Fruit fly (Drosophila melanogaster) whole organism, embryonic: ENCODE results near the gene Clc.

Experiments
- Atf6 ChIP-seq: fragments of 200-800 bp; sonication (Bioruptor generic); IDR thresholded peaks from 2 replicates; pipeline ENCODE4 v1.3.6; 2022; ENCODE audit warnings: missing biosample characterization, missing genetic modification characterization
- B-H1 ChIP-seq: fragments of 200-800 bp; sonication (Bioruptor generic); IDR thresholded peaks from 3 replicates; pipeline ENCODE4 v1.3.6; 2022; ENCODE audit warnings: missing biosample characterization, missing genetic modification characterization
- BEAF-32 ChIP-seq: fragments of 200-800 bp; sonication (Bioruptor generic); optimal IDR thresholded peaks from 3 replicates; lab custom pipeline; 2017; ENCODE audit warnings: missing biosample characterization, missing genetic modification characterization, mild to moderate bottlenecking, moderate library complexity, missing genetic modification reagents
- CG11247 ChIP-seq: fragments of 200-800 bp; sonication (Bioruptor generic); IDR thresholded peaks from 2 replicates; pipeline ENCODE4 v1.3.6; 2022; ENCODE audit warnings: missing biosample characterization, missing genetic modification characterization
- CG12744 ChIP-seq: fragments of 200-800 bp; sonication (Bioruptor generic); optimal IDR thresholded peaks from 2 replicates; lab custom pipeline; 2016; ENCODE audit warnings: missing biosample characterization, missing genetic modification characterization
- CG12769 ChIP-seq: fragments of 200-800 bp; sonication (Bioruptor generic); optimal IDR thresholded peaks from 2 replicates; lab custom pipeline; 2019; ENCODE audit warnings: missing biosample characterization, mild to moderate bottlenecking, missing genetic modification characterization, moderate library complexity
- CG30020 ChIP-seq: fragments of 200-800 bp; optimal IDR thresholded peaks from 2 replicates; lab custom pipeline; 2019; ENCODE audit warnings: missing biosample characterization, mild to moderate bottlenecking, missing genetic modification characterization, moderate library complexity
- CG31224 ChIP-seq: fragments of 200-800 bp; sonication (Bioruptor generic); IDR thresholded peaks from 2 replicates; pipeline ENCODE4 v1.3.6; 2022; ENCODE audit warnings: missing biosample characterization, missing genetic modification characterization
- CG3847 ChIP-seq: fragments of 200-800 bp; sonication (Bioruptor generic); IDR thresholded peaks from 2 replicates; pipeline ENCODE4 v1.3.6; 2022; ENCODE audit warnings: missing biosample characterization, missing genetic modification characterization
- CG4360 ChIP-seq: fragments of 200-800 bp; sonication (Bioruptor generic); IDR thresholded peaks from 2 replicates; pipeline ENCODE4 v1.3.6; 2022; ENCODE audit warnings: missing biosample characterization, missing genetic modification characterization
- CG4617 ChIP-seq: fragments of 200-800 bp; sonication (Bioruptor generic); optimal IDR thresholded peaks from 3 replicates; lab custom pipeline; 2016; ENCODE audit warnings: missing biosample characterization, missing genetic modification characterization, borderline replicate concordance
- CG6813 ChIP-seq: fragments of 200-800 bp; sonication (Bioruptor generic); optimal IDR thresholded peaks from 2 replicates; lab custom pipeline; 2017; ENCODE audit warnings: missing biosample characterization, missing genetic modification characterization, mild to moderate bottlenecking, moderate library complexity, missing genetic modification reagents
- CG7357 ChIP-seq: fragments of 200-800 bp; sonication (Bioruptor generic); IDR thresholded peaks from 3 replicates; pipeline ENCODE4 v1.3.6; 2022; ENCODE audit warnings: missing biosample characterization, missing genetic modification characterization
- CG8359 ChIP-seq: fragments of 200-800 bp; sonication (Bioruptor generic); optimal IDR thresholded peaks from 2 replicates; lab custom pipeline; 2017; ENCODE audit warnings: missing biosample characterization, mild to moderate bottlenecking, missing genetic modification characterization, borderline replicate concordance
- Camta ChIP-seq: fragments of 200-800 bp; sonication (Bioruptor generic); optimal IDR thresholded peaks from 2 replicates; lab custom pipeline; 2016; ENCODE audit warnings: missing biosample characterization, missing genetic modification characterization
- CoRest ChIP-seq: fragments of 200-800 bp; sonication (Bioruptor generic); optimal IDR thresholded peaks from 3 replicates; lab custom pipeline; 2018; ENCODE audit warnings: missing biosample characterization, mild to moderate bottlenecking, missing genetic modification characterization, moderate library complexity
- Fer2 ChIP-seq: fragments of 200-800 bp; sonication (Bioruptor generic); optimal IDR thresholded peaks from 2 replicates; lab custom pipeline; 2018; ENCODE audit warnings: missing biosample characterization, mild to moderate bottlenecking, missing genetic modification characterization, moderate library complexity
- H15 ChIP-seq: fragments of 200-800 bp; sonication (Bioruptor generic); IDR thresholded peaks from 3 replicates; pipeline ENCODE4 v1.3.6; 2022; ENCODE audit warnings: missing biosample characterization, missing genetic modification characterization
- Hr3 ChIP-seq: fragments of 200-800 bp; sonication (Bioruptor generic); optimal IDR thresholded peaks from 3 replicates; lab custom pipeline; 2016; ENCODE audit warnings: missing biosample characterization, missing genetic modification characterization
- Hsf ChIP-seq: fragments of 200-800 bp; sonication (Bioruptor generic); optimal IDR thresholded peaks from 3 replicates; lab custom pipeline; 2016; ENCODE audit warnings: missing biosample characterization, missing genetic modification characterization
- NC2α ChIP-seq: fragments of 200-800 bp; sonication (Bioruptor generic); optimal IDR thresholded peaks from 2 replicates; lab custom pipeline; 2016; ENCODE audit warnings: missing biosample characterization, missing genetic modification characterization
- NC2β ChIP-seq: fragments of 200-800 bp; sonication (Bioruptor generic); optimal IDR thresholded peaks from 2 replicates; lab custom pipeline; 2016; ENCODE audit warnings: missing biosample characterization, missing genetic modification characterization
- PHDP ChIP-seq: fragments of 200-800 bp; sonication (Bioruptor generic); optimal IDR thresholded peaks from 3 replicates; lab custom pipeline; 2018; ENCODE audit warnings: missing biosample characterization, mild to moderate bottlenecking, missing genetic modification characterization, moderate library complexity
- Sin3A ChIP-seq: fragments of >200 bp; optimal IDR thresholded peaks from 2 replicates; lab custom pipeline; 2018
- Spps ChIP-seq: fragments of 200-800 bp; sonication (Bioruptor generic); optimal IDR thresholded peaks from 2 replicates; lab custom pipeline; 2018; ENCODE audit warnings: missing biosample characterization, mild to moderate bottlenecking, missing genetic modification characterization
- Sry-β ChIP-seq: fragments of 200-800 bp; sonication (Bioruptor generic); optimal IDR thresholded peaks from 2 replicates; lab custom pipeline; 2018; ENCODE audit warnings: missing biosample characterization, mild to moderate bottlenecking, missing genetic modification characterization, moderate library complexity
- Sry-δ ChIP-seq: fragments of 200-800 bp; sonication (Bioruptor generic); optimal IDR thresholded peaks from 2 replicates; lab custom pipeline; 2016; ENCODE audit warnings: missing biosample characterization, missing genetic modification characterization
- Ssrp ChIP-seq: fragments of 200-800 bp; sonication (Bioruptor generic); optimal IDR thresholded peaks from 2 replicates; lab custom pipeline; 2018; ENCODE audit warnings: missing biosample characterization, mild to moderate bottlenecking, missing genetic modification characterization, moderate library complexity
- ara ChIP-seq: fragments of 200-800 bp; sonication (Bioruptor generic); IDR thresholded peaks from 2 replicates; pipeline ENCODE4 v1.3.6; 2022; ENCODE audit warnings: missing biosample characterization, missing genetic modification characterization
- chn ChIP-seq: fragments of 200-800 bp; sonication (Bioruptor generic); optimal IDR thresholded peaks from 2 replicates; lab custom pipeline; 2016; ENCODE audit warnings: missing biosample characterization, missing genetic modification characterization
- corto ChIP-seq: fragments of 200-800 bp; sonication (Bioruptor generic); optimal IDR thresholded peaks from 2 replicates; lab custom pipeline; 2016; ENCODE audit warnings: missing biosample characterization, mild to moderate bottlenecking, missing genetic modification characterization, moderate library complexity
- dan ChIP-seq: fragments of 200-800 bp; sonication (Bioruptor generic); IDR thresholded peaks from 2 replicates; pipeline ENCODE4 v1.3.6; 2022; ENCODE audit warnings: missing biosample characterization, missing genetic modification characterization
- emc ChIP-seq: fragments of 200-800 bp; sonication (Bioruptor generic); optimal IDR thresholded peaks from 2 replicates; lab custom pipeline; 2016; ENCODE audit warnings: missing biosample characterization, missing genetic modification characterization
- fd102C ChIP-seq: fragments of 200-800 bp; sonication (Bioruptor generic); optimal IDR thresholded peaks from 2 replicates; lab custom pipeline; 2018; ENCODE audit warnings: missing biosample characterization, mild to moderate bottlenecking, missing genetic modification characterization, moderate library complexity
- fd96Cb ChIP-seq: fragments of 200-800 bp; sonication (Bioruptor generic); optimal IDR thresholded peaks from 2 replicates; lab custom pipeline; 2018; ENCODE audit warnings: missing biosample characterization, mild to moderate bottlenecking, missing genetic modification characterization, moderate library complexity
- ftz-f1 ChIP-seq: fragments of 200-800 bp; sonication (Bioruptor generic); optimal IDR thresholded peaks from 2 replicates; lab custom pipeline; 2016; ENCODE audit warnings: missing biosample characterization, missing genetic modification characterization
- gce ChIP-seq: fragments of 200-800 bp; sonication (Bioruptor generic); IDR thresholded peaks from 3 replicates; pipeline ENCODE4 v1.3.6; 2022; ENCODE audit warnings: missing biosample characterization, missing genetic modification characterization
- gro ChIP-seq: fragments of 200-800 bp; sonication (Bioruptor generic); optimal IDR thresholded peaks from 2 replicates; lab custom pipeline; 2016; ENCODE audit warnings: missing biosample characterization, missing genetic modification characterization
- gt ChIP-seq: fragments of 200-800 bp; sonication (Bioruptor generic); IDR thresholded peaks from 2 replicates; pipeline ENCODE4 v1.3.6; 2022; ENCODE audit warnings: missing biosample characterization, missing genetic modification characterization
- inv ChIP-seq: fragments of 200-800 bp; sonication (Bioruptor generic); IDR thresholded peaks from 2 replicates; pipeline ENCODE4 v1.3.6; 2022; ENCODE audit warnings: missing biosample characterization, missing genetic modification characterization; ENCODE audit not compliant: partially characterized antibody
- jigr1 ChIP-seq: fragments of 200-800 bp; sonication (Bioruptor generic); IDR thresholded peaks from 3 replicates; pipeline ENCODE4 v1.3.6; 2022; ENCODE audit warnings: missing biosample characterization, missing genetic modification characterization
- jumu ChIP-seq: fragments of 200-800 bp; sonication (Bioruptor generic); optimal IDR thresholded peaks from 3 replicates; lab custom pipeline; 2016; ENCODE audit warnings: missing biosample characterization, missing genetic modification characterization
- nom ChIP-seq: fragments of 200-800 bp; sonication (Bioruptor generic); optimal IDR thresholded peaks from 2 replicates; lab custom pipeline; 2017; ENCODE audit warnings: missing biosample characterization, missing genetic modification characterization, mild to moderate bottlenecking, moderate library complexity, missing genetic modification reagents
- pum ChIP-seq: fragments of 200-800 bp; sonication (Bioruptor generic); optimal IDR thresholded peaks from 2 replicates; lab custom pipeline; 2016; ENCODE audit warnings: missing biosample characterization, missing genetic modification characterization
- pzg ChIP-seq: fragments of 200-800 bp; sonication (Bioruptor generic); optimal IDR thresholded peaks from 3 replicates; lab custom pipeline; 2018; ENCODE audit warnings: missing biosample characterization, mild to moderate bottlenecking, missing genetic modification characterization, moderate library complexity
- rib ChIP-seq: fragments of 200-800 bp; sonication (Bioruptor generic); IDR thresholded peaks from 2 replicates; pipeline ENCODE4 v1.3.6; 2022; ENCODE audit warnings: missing biosample characterization, missing genetic modification characterization
- schlank ChIP-seq: fragments of 200-800 bp; sonication (Bioruptor generic); optimal IDR thresholded peaks from 2 replicates; lab custom pipeline; 2018; ENCODE audit warnings: missing biosample characterization, mild to moderate bottlenecking, missing genetic modification characterization
- slp2 ChIP-seq: fragments of 200-800 bp; sonication (Bioruptor generic); optimal IDR thresholded peaks from 2 replicates; lab custom pipeline; 2016; ENCODE audit warnings: missing biosample characterization, missing genetic modification characterization
- ssp ChIP-seq: fragments of 200-800 bp; sonication (Bioruptor generic); IDR thresholded peaks from 2 replicates; pipeline ENCODE4 v1.3.6; 2022; ENCODE audit warnings: missing biosample characterization, missing genetic modification characterization
- stc ChIP-seq: fragments of 200-800 bp; sonication (Bioruptor generic); IDR thresholded peaks from 2 replicates; pipeline ENCODE4 v1.3.6; 2022; ENCODE audit warnings: missing biosample characterization, missing genetic modification characterization

The Clc gene

dm6 chr3L:20247513-20248173, 6.8 kb downstream of the Clc start, which contains the start of gene rdgC (continued):
- TF ChIP-seq Fer2 (tag; lab: Kevin White, UChicago) (peak; percentile 83), Atf6 (peak; percentile 97), CoRest (peak; percentile 94), CG31224 (peak; percentile 91), H15 (GFP tag; lab: Robert Waterston, UW) (peak; percentile 95), CG11247 (GFP tag; lab: Robert Waterston, UW) (peak; percentile 94), ssp (peak; percentile 83), NC2β (GFP tag; lab: Kevin White, UChicago) (peak; percentile 93), Spps (tag; lab: Kevin White, UChicago) (peak; percentile 40), CG4360 (GFP tag; lab: Robert Waterston, UW) (peak; percentile 80), rib (GFP tag; lab: Robert Waterston, UW) (peak; percentile 90), ara (peak; percentile 96), slp2 (GFP tag; lab: Kevin White, UChicago) (peak; percentile 93), pzg (GFP tag; lab: Kevin White, UChicago) (peak; percentile 17), gro (peak; percentile 96), BEAF-32 (GFP tag; lab: Kevin White, UChicago) (no peak), NC2α (peak; percentile 87), Sry-δ (peak; percentile 73), gt (peak; percentile 60), Hsf (GFP tag; lab: Kevin White, UChicago) (peak; percentile 96), inv (GFP tag; lab: Robert Waterston, UW) (no peak), Camta (GFP tag; lab: Kevin White, UChicago) (peak; percentile 95), ftz-f1 (peak; percentile 77), CG12744 (GFP tag; lab: Kevin White, UChicago) (peak; percentile 92), CG30020 (tag; lab: Kevin White, UChicago) (peak; percentile 54), CG4617 (GFP tag; lab: Kevin White, UChicago) (peak; percentile 82), Sin3A (lab: Kevin White, UChicago) (no peak), CG8359 (GFP tag; lab: Kevin White, UChicago) (peak; percentile 85), Sry-β (peak; percentile 7), pum (GFP tag; lab: Kevin White, UChicago) (peak; percentile 96), chn (GFP tag; lab: Kevin White, UChicago) (peak; percentile 91), dan (GFP tag; lab: Robert Waterston, UW) (no peak; the same call in 1 of the 2 replicates), PHDP (tag; lab: Kevin White, UChicago) (peak; percentile 96), CG7357 (peak; percentile 87), Hr3 (GFP tag; lab: Kevin White, UChicago) (peak; percentile 90), emc (GFP tag; lab: Kevin White, UChicago) (peak; percentile 93), jumu (GFP tag; lab: Kevin White, UChicago) (peak; percentile 95), stc (GFP tag; lab: Robert Waterston, UW) (peak; percentile 97), CG3847 (GFP tag; lab: Robert Waterston, UW) (peak; percentile 94), fd96Cb (tag; lab: Kevin White, UChicago) (peak; percentile 97), CG6813 (peak; percentile 94), jigr1 (GFP tag; lab: Robert Waterston, UW) (peak; percentile 90), B-H1 (GFP tag; lab: Robert Waterston, UW) (peak; percentile 96), corto (GFP tag; lab: Kevin White, UChicago) (peak; percentile 19), gce (peak; percentile 96), nom (GFP tag; lab: Kevin White, UChicago) (no peak), schlank (peak; percentile 90), CG12769 (peak; percentile 99), Ssrp (peak; percentile 91), fd102C (GFP tag; lab: Kevin White, UChicago) (peak; percentile 56)
